Fruit fly (Drosophila melanogaster): ENCODE results near the gene Nckx30C.

DNA sequence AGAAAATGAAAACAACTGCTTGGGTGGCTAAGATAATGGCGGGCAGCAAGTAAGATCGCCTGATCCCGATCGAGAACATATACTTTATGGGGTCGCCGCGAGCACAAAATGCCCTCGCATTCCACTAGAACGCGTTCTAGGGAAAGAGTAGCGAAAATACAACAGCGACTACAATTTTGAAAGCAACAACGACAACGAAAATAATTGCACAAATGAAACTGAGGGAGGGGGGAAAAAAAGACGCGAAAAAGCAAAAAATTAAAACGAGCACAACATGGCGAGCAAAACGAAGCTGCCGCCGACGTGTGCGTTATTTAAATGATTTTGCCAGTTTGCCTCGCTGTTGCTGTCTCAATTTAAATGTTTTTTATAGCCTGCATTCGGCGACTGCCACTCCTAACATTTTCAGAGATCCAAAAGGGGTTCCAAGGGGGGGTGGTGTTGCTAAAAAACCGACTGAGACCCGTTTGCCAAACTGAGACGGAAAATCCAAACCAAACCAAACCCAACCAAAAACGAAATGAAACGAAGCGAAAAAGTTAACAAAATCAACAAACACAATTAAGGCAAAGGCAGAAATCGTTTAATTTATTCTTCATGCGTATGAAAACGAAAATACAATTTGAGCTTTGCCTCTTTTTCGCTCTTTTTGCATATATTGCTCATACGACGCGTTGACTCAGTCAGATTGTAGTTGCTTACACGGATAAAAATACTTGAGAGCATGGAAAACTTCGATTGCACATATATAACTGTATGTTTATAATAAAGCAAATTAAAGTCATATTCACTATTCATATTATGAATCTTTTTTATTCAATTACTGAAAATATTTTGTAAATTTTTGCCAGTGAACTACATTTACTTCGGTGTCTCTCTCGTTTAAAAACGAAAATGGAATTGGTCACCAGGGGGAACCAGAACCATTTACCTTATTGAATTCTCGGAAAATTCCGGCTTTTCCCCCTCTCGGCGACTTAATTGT lies 53.6 kb downstream of the Nckx30C start:
- TF ChIP-seq CG31627 (GFP tag; optimal IDR thresholded peaks at IDR 0.05) = peak; percentile 72
- TF ChIP-seq Hr38 (GFP tag; optimal IDR thresholded peaks at IDR 0.05) = no peak
- no peak for TF ChIP-seq CG16779 (tag; optimal IDR thresholded peaks at IDR 0.05)
- peak in 1 of 2 experiments; percentile 14 for TF ChIP-seq ss (GFP tag; optimal IDR thresholded peaks at IDR 0.05)
- TF ChIP-seq CG6808 (GFP tag; optimal IDR thresholded peaks at IDR 0.05) = no peak
- TF ChIP-seq Gug (GFP tag; IDR thresholded peaks at IDR 0.05) = peak; percentile 79

Measured in whole organism, prepupa.